Worm (Caenorhabditis elegans) whole organism, young adult: ENCODE results near the gene F54H12.7.

Experiments
- B0261.1 ChIP-seq: sonication (generic microtip); optimal IDR thresholded peaks from 2 replicates; lab custom pipeline; 2016; ENCODE audit warnings: mild to moderate bottlenecking, missing genetic modification characterization, moderate library complexity, missing compliant biosample characterization
- akir-1 ChIP-seq: fragments of 200-800 bp; sonication (Bioruptor generic); optimal IDR thresholded peaks from 2 replicates; lab custom pipeline; 2018; ENCODE audit warnings: mild to moderate bottlenecking, missing genetic modification characterization, moderate library complexity, missing compliant biosample characterization
- ceh-91 ChIP-seq: fragments of 200-800 bp; sonication (Bioruptor generic); IDR thresholded peaks from 2 replicates; pipeline ENCODE4 v1.3.6; 2022; ENCODE audit warnings: missing genetic modification reagents, missing genetic modification characterization, missing compliant biosample characterization
- dpl-1 ChIP-seq: fragments of 150-350 bp; optimal IDR thresholded peaks from 2 replicates; lab custom pipeline; 2014; ENCODE audit warnings: missing biosample characterization, missing genetic modification reagents, missing genetic modification characterization
- efl-1 ChIP-seq: fragments of 150-350 bp; optimal IDR thresholded peaks from 2 replicates; lab custom pipeline; 2014; ENCODE audit warnings: missing biosample characterization, missing genetic modification reagents, missing genetic modification characterization
- fkh-3 ChIP-seq: sonication (generic microtip); optimal IDR thresholded peaks from 2 replicates; lab custom pipeline; 2016; ENCODE audit warnings: mild to moderate bottlenecking, missing genetic modification characterization, missing compliant biosample characterization
- hrde-1 ChIP-seq: sonication (generic microtip); optimal IDR thresholded peaks from 2 replicates; lab custom pipeline; 2016; ENCODE audit warnings: missing genetic modification characterization, mild to moderate bottlenecking, missing compliant biosample characterization, moderate library complexity, missing genotype, missing genetic modification reagents, borderline replicate concordance
- lin-40 ChIP-seq: sonication (generic microtip); optimal IDR thresholded peaks from 2 replicates; lab custom pipeline; 2016; ENCODE audit warnings: missing genetic modification characterization, mild to moderate bottlenecking, missing compliant biosample characterization, missing genotype, missing genetic modification reagents
- snpc-4 ChIP-seq, 5 experiments: fragments of 150-350 bp in 1 of 5; sonication (generic microtip) in 4 of 5; optimal IDR thresholded peaks; 2 replicates each; lab custom pipeline; 2014 to 2018; ENCODE audit warnings: missing genetic modification characterization in 5 of 5, missing biosample characterization in 3 of 5, antibody characterized with exemption in 2 of 5, mild to moderate bottlenecking in 2 of 5, missing compliant biosample characterization in 2 of 5, missing genotype in 2 of 5, moderate library complexity in 2 of 5, missing genetic modification reagents in 1 of 5

ce11 chrIII:7941417-7941816 lies 27.7 kb upstream of the F54H12.7 start, which contains the start of gene kle-2:
- TF ChIP-seq akir-1 (GFP tag; lab: Kevin White, UChicago) (no peak), hrde-1 (tag; lab: Kevin White, UChicago) (no peak), lin-40 (tag; lab: Kevin White, UChicago) (no peak), ceh-91 (GFP tag; lab: Robert Waterston, UW) (no peak), B0261.1 (tag; lab: Kevin White, UChicago) (no peak), fkh-3 (tag; lab: Kevin White, UChicago) (no peak), snpc-4 (GFP tag; optimal IDR thresholded peaks at IDR 0.05; lab: Kevin White, UChicago) (no peak), snpc-4 (tag; optimal IDR thresholded peaks at IDR 0.05; lab: Kevin White, UChicago) (no peak), dpl-1 (GFP tag; lab: Kevin White, UChicago) (no peak), efl-1 (no peak)
